Worm (Caenorhabditis elegans): ENCODE data around the gene ZC487.1.

Gene ZC487.1

DNA sequence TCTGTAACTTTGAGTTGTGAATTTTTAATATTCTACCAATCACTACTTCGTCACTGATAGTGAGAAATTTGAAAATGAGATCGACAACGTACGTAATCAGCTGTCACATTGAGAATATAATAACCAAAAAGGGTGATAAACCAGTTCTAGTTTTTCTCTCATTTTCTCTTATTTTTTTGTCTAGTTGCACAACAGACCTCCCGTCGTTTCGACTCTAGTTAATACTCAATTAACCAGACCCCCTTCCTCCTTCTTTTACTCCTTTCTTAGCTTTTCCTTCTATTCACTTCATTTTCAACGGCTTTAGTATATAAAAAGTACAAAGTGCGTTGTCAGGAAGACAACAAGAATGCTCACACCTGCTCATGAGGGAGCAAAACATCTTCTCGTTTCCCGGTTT, at the start of gene ZC487.1:
ZC487.1 (plus strand) TSS at position 301 of the 400 bp plus-strand sequence.
- TF ChIP-seq unc-62 (GFP tag; optimal IDR thresholded peaks at IDR 0.05) = no peak

DNA sequence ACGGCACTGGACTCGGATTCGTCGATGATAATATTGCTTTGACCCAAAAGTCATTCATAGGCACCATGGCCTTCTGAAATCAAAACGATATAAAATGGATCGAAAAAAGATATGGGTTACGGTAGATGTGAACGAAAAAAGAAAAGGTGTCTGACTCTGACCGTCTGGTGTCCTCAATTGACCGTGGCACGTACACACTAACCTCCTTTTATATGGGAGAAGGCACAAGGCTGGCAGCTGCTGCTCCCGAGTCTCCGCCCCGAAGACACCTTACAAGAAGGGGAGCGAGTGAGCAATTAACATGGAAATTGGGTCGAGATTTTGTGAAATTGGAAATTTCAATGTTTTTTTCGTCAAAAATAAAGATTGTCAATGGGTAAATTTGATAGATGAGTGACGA, 45.8 kb upstream of the ZC487.1 start, which contains the start of gene egl-46:
egl-46 (minus strand) TSS at position 73 of the 400 bp plus-strand sequence.
- TF ChIP-seq unc-62 (GFP tag; optimal IDR thresholded peaks at IDR 0.05) = no peak

DNA sequence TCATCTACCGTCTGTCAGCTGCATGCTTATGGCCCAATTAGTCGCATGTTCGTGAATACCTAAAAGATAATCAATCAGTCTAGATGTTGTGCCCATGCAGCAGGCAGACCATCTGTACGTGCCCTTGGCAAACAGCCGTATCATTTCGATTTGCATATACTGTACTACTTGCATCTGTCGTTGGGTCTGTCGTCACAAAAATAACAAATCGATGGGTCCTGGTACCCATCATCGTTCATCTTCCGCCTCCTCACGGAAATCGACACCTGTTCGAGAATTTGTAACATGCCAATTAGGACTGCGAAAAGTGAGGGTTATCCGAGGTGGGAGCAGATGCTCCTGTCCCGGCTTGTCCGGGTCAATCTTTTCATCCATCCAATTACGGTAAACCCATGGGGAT, 44.0 kb upstream of the ZC487.1 start:
- TF ChIP-seq unc-62 (GFP tag; optimal IDR thresholded peaks at IDR 0.05) = no peak

DNA sequence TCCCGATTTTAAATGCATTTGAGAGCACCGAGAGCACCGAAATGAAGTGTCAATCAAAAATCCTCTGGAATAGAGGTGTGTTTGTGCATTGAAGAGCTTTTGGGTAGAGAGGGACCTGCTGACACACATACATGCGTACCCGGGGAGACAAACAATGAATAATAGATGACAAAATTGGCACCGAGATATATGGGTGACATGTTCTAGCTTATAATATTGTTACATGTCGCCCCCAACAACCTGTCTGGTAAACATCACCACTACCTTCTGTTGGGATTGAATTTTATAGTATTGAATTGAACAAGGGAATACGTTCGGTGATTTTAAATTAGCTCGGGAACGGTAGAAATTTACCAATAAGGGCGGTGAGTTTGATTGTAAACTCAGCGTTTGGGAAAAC, 43.6 kb upstream of the ZC487.1 start:
- no peak for TF ChIP-seq unc-62 (GFP tag; optimal IDR thresholded peaks at IDR 0.05)

DNA sequence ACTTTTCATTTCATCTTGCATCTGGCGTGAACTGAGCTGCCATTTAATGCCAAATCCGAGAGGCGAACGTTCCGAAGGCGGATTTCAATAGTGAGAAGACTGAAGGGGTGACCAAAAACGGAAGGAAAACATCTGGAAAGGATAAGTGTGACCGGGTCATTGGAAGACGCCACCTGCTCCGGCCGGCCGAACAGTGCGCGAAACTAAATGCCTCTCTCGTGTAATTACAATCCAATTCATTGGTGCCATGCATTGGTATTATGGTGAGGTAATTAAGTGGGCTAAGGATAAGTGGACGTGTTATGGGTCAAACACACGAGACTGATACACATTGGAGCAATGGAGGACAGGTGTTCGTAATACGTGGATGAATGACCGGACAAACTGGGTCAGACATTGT, 42.8 kb upstream of the ZC487.1 start:
- no peak for TF ChIP-seq unc-62 (GFP tag; optimal IDR thresholded peaks at IDR 0.05)

DNA sequence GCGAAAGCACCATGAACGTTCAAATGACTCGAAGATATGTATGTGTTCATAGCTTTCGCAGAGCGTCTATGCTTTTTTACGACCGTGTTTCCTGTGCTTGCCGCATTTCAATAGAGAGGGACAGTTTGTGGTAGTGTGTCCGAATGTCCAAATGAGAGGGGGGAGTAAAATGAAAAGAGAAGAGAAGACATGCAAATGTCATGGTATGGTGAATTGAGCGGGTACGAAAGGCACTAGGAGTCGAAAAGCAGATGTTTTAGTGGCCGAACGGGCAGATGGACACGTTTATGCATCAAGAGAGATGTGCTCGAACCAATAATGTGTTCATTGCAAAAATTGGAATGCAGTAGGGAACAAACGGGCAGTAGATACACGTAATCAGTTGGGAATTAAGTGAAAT, 41.8 kb upstream of the ZC487.1 start:
- TF ChIP-seq unc-62 (GFP tag; optimal IDR thresholded peaks at IDR 0.05) = no peak

DNA sequence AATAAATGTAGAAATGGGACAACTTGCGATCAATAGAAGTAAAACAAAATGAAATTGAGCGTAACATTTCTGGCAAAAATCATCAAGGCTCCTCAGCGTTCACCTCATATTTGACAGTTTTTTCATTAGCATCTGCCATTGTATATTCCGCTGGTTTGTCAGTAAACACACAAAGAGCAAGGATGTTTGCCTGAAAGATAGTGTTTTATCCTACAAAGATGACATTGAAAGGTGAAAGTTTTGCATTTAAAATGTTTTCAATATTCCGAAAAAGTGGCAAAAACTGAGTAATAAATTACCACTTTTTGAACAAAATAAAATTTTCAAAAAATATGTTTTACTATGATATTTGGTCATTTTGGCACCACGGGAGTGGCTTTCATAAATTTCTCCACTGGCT, 41.4 kb upstream of the ZC487.1 start:
- TF ChIP-seq unc-62 (GFP tag; optimal IDR thresholded peaks at IDR 0.05) = no peak

DNA sequence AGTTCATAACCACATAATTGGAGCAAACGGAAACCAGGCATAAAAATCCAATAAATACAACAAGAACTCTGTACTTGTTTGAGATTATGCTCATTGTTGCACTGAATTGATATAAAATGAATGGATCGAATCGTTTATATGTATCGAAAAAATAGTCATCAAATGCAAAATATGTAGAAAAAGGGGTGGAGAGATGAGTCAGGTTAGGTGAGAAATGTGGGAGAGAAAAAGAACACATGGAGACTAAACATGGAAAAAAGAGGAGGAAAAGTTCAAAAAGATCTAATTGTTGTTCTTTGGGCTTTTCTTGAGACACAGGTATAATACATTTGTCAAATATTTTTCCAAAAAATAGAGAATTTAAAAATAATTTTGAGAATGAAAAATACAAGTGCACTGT, 38.9 kb upstream of the ZC487.1 start, which contains the start of gene K11G9.5:
K11G9.5 (minus strand) TSS at position 101 of the 400 bp plus-strand sequence.
- TF ChIP-seq unc-62 (GFP tag; optimal IDR thresholded peaks at IDR 0.05) = no peak

DNA sequence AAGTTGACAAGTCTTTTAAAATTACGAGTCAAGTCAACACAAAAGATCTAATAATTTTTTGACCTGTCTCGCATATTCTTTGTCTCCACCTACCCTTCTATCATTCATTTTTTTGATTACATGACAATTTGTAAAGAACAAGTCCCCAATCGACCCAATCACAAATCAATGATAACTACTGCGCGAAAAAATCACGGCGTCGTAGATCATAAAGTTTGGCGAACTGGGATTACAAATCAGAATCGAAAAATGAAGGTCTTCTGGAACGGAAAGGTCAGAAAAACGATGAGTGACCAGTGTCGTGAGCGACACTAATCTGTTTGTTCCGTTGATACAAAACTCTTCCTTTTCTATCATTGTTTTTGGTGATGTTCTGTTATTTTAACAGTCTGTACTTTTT, 37.2 kb upstream of the ZC487.1 start:
- no peak for TF ChIP-seq unc-62 (GFP tag; optimal IDR thresholded peaks at IDR 0.05)

DNA sequence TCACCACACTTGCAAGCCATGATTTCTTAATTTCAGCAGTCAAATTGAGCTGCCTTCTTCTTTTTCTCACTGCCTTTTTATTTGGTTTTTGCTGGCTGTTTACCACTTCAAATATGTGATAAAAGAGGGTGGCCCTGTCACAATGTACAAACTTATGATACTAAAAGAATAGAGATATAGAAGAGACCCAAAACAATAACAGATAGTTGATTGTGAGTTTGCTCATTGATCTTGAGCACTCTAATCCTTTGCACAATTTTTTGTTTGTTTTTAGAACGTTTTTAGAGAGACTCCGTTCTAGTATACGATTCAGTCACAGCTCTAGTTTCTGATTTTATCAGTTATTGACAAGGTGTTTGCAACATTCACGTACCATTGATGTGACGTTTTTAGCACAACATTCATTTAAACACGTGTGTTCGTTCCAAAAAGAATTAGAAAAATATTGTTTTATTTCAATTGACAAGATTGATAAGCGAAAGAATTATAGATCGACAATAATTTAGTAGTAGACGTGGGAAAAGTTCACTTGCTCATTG, 35.4 kb upstream of the ZC487.1 start, which contains the start of gene mtl-1:
mtl-1 (minus strand) TSS at position 51 of the 539 bp plus-strand sequence.
- TF ChIP-seq unc-62 (GFP tag; optimal IDR thresholded peaks at IDR 0.05) = no peak

DNA sequence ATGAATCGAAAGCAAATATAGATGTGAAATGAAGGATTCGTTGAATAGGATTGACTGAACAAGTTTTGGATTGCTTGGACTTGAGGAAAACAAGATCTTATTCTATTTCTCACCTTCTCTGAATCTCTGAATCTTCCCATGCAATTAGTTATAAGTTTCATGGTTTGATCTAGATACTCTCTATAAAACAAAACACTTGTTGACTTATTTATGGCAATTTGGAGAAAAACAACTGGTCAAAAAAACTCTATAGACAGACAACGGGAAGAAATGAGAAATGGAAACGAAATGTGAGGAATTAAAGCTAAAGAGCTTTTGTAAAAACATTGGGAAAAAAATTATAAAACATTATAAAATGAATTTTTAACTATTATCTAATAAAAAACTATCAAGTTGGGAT, 32.7 kb upstream of the ZC487.1 start, which contains the start of gene W02F12.8:
W02F12.8 (minus strand) TSS at position 101 of the 400 bp plus-strand sequence.
- no peak for TF ChIP-seq unc-62 (GFP tag; optimal IDR thresholded peaks at IDR 0.05)

DNA sequence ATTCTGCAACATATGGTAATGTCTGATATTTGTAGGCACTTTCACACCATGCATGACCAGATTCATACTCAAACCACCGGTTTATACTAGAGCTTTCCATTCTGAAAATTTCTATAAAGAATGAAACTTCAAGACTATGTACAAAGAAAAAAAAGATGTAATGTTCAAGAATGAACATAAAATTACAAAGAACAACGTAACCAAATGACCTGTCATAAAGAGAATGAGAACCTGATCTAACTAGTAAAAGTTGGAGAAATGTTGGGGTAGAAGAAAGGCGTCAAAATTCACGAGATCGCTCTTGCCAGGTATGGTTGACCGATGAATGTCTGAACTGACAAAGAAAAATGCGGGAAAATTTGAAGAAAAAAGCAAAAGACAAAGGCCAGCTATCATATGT, 29.8 kb upstream of the ZC487.1 start, which contains the start of gene W02F12.2:
W02F12.2 (minus strand) TSS at position 101 of the 400 bp plus-strand sequence.
- TF ChIP-seq unc-62 (GFP tag; optimal IDR thresholded peaks at IDR 0.05) = no peak

DNA sequence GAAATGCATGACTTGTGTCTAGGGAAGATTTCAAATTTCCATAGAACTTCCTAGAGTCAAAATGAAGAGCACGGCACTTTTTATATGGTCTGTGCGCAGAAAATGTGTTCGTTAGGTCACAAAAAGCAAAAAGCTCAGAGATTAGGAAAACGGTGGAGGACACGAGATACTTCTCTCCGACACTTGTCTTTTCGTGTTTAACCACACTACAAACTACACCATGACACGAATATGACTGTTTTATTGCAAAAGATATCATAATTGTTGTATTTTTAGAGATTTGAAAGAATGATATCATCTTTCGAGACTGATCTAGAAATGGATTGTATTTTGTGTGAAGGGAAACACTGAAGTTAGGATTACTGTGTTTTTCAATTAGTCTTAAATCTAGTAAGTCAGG, 28.3 kb upstream of the ZC487.1 start:
- no peak for TF ChIP-seq unc-62 (GFP tag; optimal IDR thresholded peaks at IDR 0.05)

DNA sequence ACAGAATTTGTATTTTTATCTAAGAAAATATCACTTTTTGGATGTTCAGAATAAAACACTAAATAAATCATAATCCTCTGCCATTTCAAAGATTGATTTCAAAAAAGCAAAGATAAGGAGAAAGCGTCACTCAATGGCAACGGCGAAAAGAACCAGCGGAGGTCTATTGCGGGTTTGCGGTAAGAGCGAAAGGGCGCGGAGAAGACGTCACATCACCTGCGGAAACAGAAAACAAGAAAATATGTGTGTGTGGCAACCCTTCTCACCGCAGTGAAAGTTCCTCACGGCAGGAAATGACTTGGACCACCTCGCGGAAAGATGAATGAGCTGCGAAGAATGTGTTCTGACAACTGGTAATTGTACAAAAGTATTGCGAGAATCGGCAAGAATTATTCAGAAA, 27.5 kb upstream of the ZC487.1 start:
- no peak for TF ChIP-seq unc-62 (GFP tag; optimal IDR thresholded peaks at IDR 0.05)

DNA sequence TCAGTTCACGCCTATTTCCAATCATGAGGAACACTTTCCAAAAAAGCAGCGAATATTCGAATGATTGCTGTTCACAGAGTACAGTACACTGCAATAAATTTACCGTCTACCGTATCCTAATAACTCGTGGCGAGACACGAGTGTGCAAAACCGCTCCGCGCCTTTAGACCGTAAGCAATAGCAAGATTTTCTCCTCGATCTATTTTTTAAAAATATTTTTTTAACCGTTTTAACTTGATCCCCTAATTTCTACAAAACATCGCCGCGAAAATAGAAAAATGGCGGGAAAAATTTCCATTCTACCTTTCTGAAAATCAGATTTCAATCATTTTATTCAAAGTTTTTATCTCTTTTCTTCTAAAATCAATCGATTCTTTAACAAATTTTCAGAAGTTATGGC, 24.6 kb upstream of the ZC487.1 start, which contains the start of gene era-1:
era-1 (plus strand) TSS at position 366 of the 400 bp plus-strand sequence.
- TF ChIP-seq unc-62 (GFP tag; optimal IDR thresholded peaks at IDR 0.05) = no peak

DNA sequence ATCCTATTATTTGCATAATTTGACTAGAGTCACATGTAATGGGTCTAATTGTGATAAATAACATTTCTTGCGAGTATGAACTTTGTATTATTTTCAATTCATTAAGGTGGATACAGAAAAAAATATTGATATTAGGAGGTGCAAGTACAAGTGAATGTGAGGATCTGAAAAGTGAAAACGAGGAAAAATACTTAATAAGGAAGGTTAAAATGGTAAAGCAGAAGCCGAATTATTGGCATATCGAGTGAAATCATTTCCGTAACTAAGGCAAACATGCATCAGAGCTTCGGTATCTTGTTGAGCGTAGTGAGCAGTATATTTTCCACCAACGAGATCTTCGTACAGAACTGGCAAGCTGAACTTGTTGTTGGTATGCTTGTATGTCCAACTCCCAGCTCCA, 22.8 kb upstream of the ZC487.1 start:
- TF ChIP-seq unc-62 (GFP tag; optimal IDR thresholded peaks at IDR 0.05) = no peak

DNA sequence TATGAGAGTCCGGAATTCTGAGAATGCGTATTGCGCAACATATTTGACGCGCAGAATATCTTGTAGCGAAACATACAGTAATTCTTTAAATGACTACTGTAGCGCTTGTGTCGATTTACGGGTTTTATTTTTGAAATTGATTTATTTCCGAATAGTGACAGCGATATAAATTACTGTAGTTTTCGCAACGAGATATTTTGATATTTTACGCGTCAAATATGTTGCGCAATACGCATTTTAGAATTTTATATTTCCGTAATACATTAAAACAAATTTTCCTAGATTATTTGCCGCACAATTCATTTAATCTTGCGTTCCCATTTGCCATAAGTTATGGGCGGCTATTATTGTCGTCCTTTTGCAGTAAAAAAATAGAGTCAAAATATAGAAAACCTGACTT, 22.0 kb upstream of the ZC487.1 start:
- no peak for TF ChIP-seq unc-62 (GFP tag; optimal IDR thresholded peaks at IDR 0.05)

DNA sequence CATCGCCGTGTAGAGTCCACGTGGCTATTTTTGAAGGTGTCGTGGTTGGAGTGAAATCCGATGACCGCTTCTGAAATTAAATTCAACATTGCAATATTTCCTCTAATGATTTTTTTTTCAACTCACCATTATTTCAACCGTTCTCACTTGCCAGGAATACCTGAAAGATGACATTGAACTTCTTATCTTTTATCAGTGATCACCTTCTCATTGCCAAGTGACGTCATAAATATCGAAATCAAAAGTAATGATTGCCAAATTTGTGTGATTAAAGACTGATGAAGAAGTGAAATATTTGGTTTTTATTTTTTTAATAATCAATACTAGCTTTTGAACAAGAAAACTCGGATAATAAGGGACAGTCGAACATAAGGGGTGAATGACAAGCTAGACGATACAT, 20.6 kb upstream of the ZC487.1 start, which contains the start of gene W02F12.4:
W02F12.4 (minus strand) TSS at position 164 of the 400 bp plus-strand sequence.
- no peak for TF ChIP-seq unc-62 (GFP tag; optimal IDR thresholded peaks at IDR 0.05)

Data from whole organism, dauer.